Fruit fly (Drosophila melanogaster): Measurements from ENCODE around the gene ihog.

dm6 chr2L:6948540-6948942 lies at the start of gene ihog:
- TF ChIP-seq Eip93F (GFP tag; optimal IDR thresholded peaks at IDR 0.05) (no peak), Blimp-1 (GFP tag; optimal IDR thresholded peaks at IDR 0.05) (no peak), CG32006 (GFP tag; optimal IDR thresholded peaks at IDR 0.05) (no peak), CG11762 (GFP tag; optimal IDR thresholded peaks at IDR 0.05; ENCODE audit: insufficient read depth) (no peak), CG6854 (GFP tag; optimal IDR thresholded peaks at IDR 0.05) (no peak), CG6163 (GFP tag; IDR thresholded peaks at IDR 0.05) (0 out of 3 replicates have a peak, but pooled peaks have one; percentile 20), Eip75B (GFP tag; optimal IDR thresholded peaks at IDR 0.05) (no peak), Hr39 (GFP tag; optimal IDR thresholded peaks at IDR 0.05) (peak; percentile 9), CG6276 (GFP tag; optimal IDR thresholded peaks at IDR 0.05) (no peak)

All from whole organism, prepupa.